Worm (Caenorhabditis elegans) whole organism, midembryonic: ENCODE data around the gene nsy-4.

Experiments used
- T22C8.4 ChIP-seq: fragments of 200-800 bp; sonication (Bioruptor generic); IDR thresholded peaks from 2 replicates; pipeline ENCODE4 v1.3.6; 2022; ENCODE audit warnings: missing genetic modification characterization, missing compliant biosample characterization
- cog-1 ChIP-seq: sonication (generic microtip); optimal IDR thresholded peaks from 2 replicates; lab custom pipeline; 2016; ENCODE audit warnings: missing genetic modification characterization, missing compliant biosample characterization
- flt-1 ChIP-seq: fragments of 200-800 bp; sonication (Bioruptor generic); IDR thresholded peaks from 2 replicates; pipeline ENCODE4 v1.3.6; 2022; ENCODE audit warnings: missing genetic modification characterization, missing compliant biosample characterization
- klf-2 ChIP-seq: fragments of 200-800 bp; sonication (Bioruptor generic); conservative IDR thresholded peaks from 2 replicates; pipeline ENCODE4 v1.3.6; 2022; ENCODE audit warnings: missing genetic modification reagents, missing genetic modification characterization, missing compliant biosample characterization
- med-1 ChIP-seq: sonication (generic microtip); optimal IDR thresholded peaks from 2 replicates; lab custom pipeline; 2017; ENCODE audit warnings: missing genetic modification characterization, mild to moderate bottlenecking, missing compliant biosample characterization, antibody characterized with exemption, missing genetic modification reagents; ENCODE audit not compliant: insufficient read depth
- ref-1 ChIP-seq: fragments of 200-800 bp; sonication (Bioruptor generic); conservative IDR thresholded peaks from 2 replicates; pipeline ENCODE4 v1.3.6; 2022; ENCODE audit warnings: missing genetic modification reagents, missing genetic modification characterization, missing compliant biosample characterization
- tab-1 ChIP-seq: fragments of 200-800 bp; sonication (Bioruptor generic); IDR thresholded peaks from 2 replicates; pipeline ENCODE4 v1.3.6; 2022; ENCODE audit warnings: missing genetic modification characterization, missing compliant biosample characterization
- ztf-23 ChIP-seq: fragments of 200-800 bp; sonication (Bioruptor generic); IDR thresholded peaks from 2 replicates; pipeline ENCODE4 v1.3.6; 2022; ENCODE audit warnings: missing genetic modification reagents, missing genetic modification characterization, missing compliant biosample characterization
- ztf-29 ChIP-seq: fragments of 200-800 bp; sonication (Bioruptor generic); IDR thresholded peaks from 2 replicates; pipeline ENCODE4 v1.3.6; 2022; ENCODE audit warnings: missing genetic modification reagents, missing genetic modification characterization, missing compliant biosample characterization

The nsy-4 gene

ce11 chrIV:2329540-2329939 lies 6.5 kb downstream of the nsy-4 start, which contains the start of gene nhr-236:
Gene nhr-236 (minus strand): TSS chrIV:2329640.
- TF ChIP-seq T22C8.4 (GFP tag; lab: Robert Waterston, UW) (no peak), klf-2 (no peak), ztf-23 (GFP tag; lab: Robert Waterston, UW) (no peak), med-1 (GFP tag; lab: Kevin White, UChicago) (no peak), ref-1 (no peak), flt-1 (GFP tag; lab: Robert Waterston, UW) (no peak), ztf-29 (GFP tag; lab: Robert Waterston, UW) (no peak), cog-1 (tag; lab: Kevin White, UChicago) (no peak), tab-1 (GFP tag; lab: Robert Waterston, UW) (no peak)

- TF ChIP-seq flt-1 (GFP tag; lab: Robert Waterston, UW) = no peak
- TF ChIP-seq klf-2 = no peak
- no peak for TF ChIP-seq tab-1 (GFP tag; lab: Robert Waterston, UW)
- TF ChIP-seq ref-1 = no peak
- TF ChIP-seq T22C8.4 (GFP tag; lab: Robert Waterston, UW) = no peak
- no peak for TF ChIP-seq cog-1 (tag; lab: Kevin White, UChicago)
- no peak for TF ChIP-seq ztf-29 (GFP tag; lab: Robert Waterston, UW)
- no peak for TF ChIP-seq med-1 (GFP tag; lab: Kevin White, UChicago)
- no peak for TF ChIP-seq ztf-23 (GFP tag; lab: Robert Waterston, UW)
Measured at ce11 chrIV:2334012-2334411, 10.9 kb downstream of the nsy-4 start.

- TF ChIP-seq cog-1 (tag; lab: Kevin White, UChicago) = no peak
- TF ChIP-seq flt-1 (GFP tag; lab: Robert Waterston, UW) = no peak
- TF ChIP-seq ref-1 = no peak
- TF ChIP-seq med-1 (GFP tag; lab: Kevin White, UChicago) = no peak
- TF ChIP-seq ztf-29 (GFP tag; lab: Robert Waterston, UW) = no peak
- TF ChIP-seq ztf-23 (GFP tag; lab: Robert Waterston, UW) = no peak
- TF ChIP-seq tab-1 (GFP tag; lab: Robert Waterston, UW) = no peak
- TF ChIP-seq klf-2 = no peak
- TF ChIP-seq T22C8.4 (GFP tag; lab: Robert Waterston, UW) = no peak
Measured at ce11 chrIV:2348862-2349321, 25.8 kb downstream of the nsy-4 start, which contains the start of the genes ppgn-1 and tftc-1. Gene ppgn-1 (minus strand): TSS chrIV:2348912. Gene tftc-1 (plus strand): TSS chrIV:2349271.
